Worm (Caenorhabditis elegans) whole organism, L4 larva: Measurements from ENCODE around the gene ampd-1.

Experiments used
- Y75B8A.6 ChIP-seq: fragments of 200-800 bp; sonication (Bioruptor generic); IDR thresholded peaks from 2 replicates; pipeline ENCODE4 v1.3.6; 2022; ENCODE audit warnings: missing genetic modification reagents, missing genetic modification characterization, missing compliant biosample characterization
- ZK546.5 ChIP-seq, 2 experiments: sonication (generic microtip); optimal IDR thresholded peaks; 2 replicates each; lab custom pipeline; 2017; ENCODE audit warnings: missing biosample characterization in 2 of 2, missing genetic modification characterization in 2 of 2
- aly-2 ChIP-seq: sonication (generic microtip); optimal IDR thresholded peaks from 2 replicates; lab custom pipeline; 2018; ENCODE audit warnings: missing biosample characterization, missing genetic modification characterization
- ama-1 ChIP-seq: fragments of 150-350 bp; optimal IDR thresholded peaks from 2 replicates; lab custom pipeline; 2014; ENCODE audit warnings: inconsistent platforms, mixed read lengths
- dve-1 ChIP-seq: sonication (generic microtip); optimal IDR thresholded peaks from 2 replicates; lab custom pipeline; 2017; ENCODE audit warnings: antibody characterized with exemption, mild to moderate bottlenecking, missing genetic modification characterization, missing compliant biosample characterization; ENCODE audit not compliant: insufficient read depth
- nhr-10 ChIP-seq: fragments of 150-350 bp; optimal IDR thresholded peaks from 2 replicates; lab custom pipeline; 2014; ENCODE audit warnings: missing biosample characterization, missing genetic modification characterization
- skn-1 ChIP-seq: fragments of 150-350 bp; optimal IDR thresholded peaks from 2 replicates; lab custom pipeline; 2014; ENCODE audit warnings: missing biosample characterization, missing genetic modification characterization
- unc-130 ChIP-seq: sonication (generic microtip); optimal IDR thresholded peaks from 2 replicates; lab custom pipeline; 2016; ENCODE audit warnings: missing genetic modification reagents, missing genetic modification characterization, missing compliant biosample characterization
- unc-39 ChIP-seq: sonication (generic microtip); optimal IDR thresholded peaks from 2 replicates; lab custom pipeline; 2017; ENCODE audit warnings: missing biosample characterization, missing genetic modification characterization
- unc-62 ChIP-seq, 3 experiments: fragments of 150-350 bp in 1 of 3; sonication (generic microtip); optimal IDR thresholded peaks in 2 of 3; peaks in 1 of 3; 1 replicate in 1 of 3; 2 replicates in 2 of 3; lab custom pipeline; 2014 to 2017; ENCODE audit warnings: missing biosample characterization in 3 of 3, missing genetic modification characterization in 3 of 3, missing genetic modification reagents in 3 of 3, missing genotype in 1 of 3

DNA sequence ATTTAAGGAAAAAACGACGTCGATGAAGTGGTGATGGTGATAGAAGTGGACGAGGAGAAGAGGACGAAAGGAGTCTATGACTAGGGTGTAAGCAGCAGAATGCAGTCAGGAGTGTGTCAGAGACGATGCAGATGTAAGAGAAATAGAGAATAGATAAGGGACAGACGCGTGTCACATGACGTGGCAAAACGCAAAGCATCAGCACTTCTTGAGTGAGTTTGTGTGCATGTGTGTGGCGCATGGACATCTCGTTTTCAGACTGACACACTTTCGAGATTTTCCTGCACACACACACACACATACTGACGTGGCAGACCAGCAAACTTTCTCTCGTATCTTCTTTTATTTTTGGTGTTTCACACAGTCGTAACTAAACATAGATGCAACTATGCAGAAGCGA is 20.7 kb upstream of the ampd-1 start:
- no peak for TF ChIP-seq aly-2 (tag; lab: Kevin White, UChicago)
- peak; percentile 78 for TF ChIP-seq dve-1 (tag; lab: Kevin White, UChicago)
- no peak for TF ChIP-seq unc-130 (GFP tag; lab: Kevin White, UChicago)
- TF ChIP-seq skn-1 (tag; lab: Kevin White, UChicago) = no peak
- TF ChIP-seq nhr-10 (tag; lab: Kevin White, UChicago) = peak; percentile 20
- TF ChIP-seq unc-62 (GFP tag; optimal IDR thresholded peaks at IDR 0.05 in 1 of 2; lab: Kevin White, UChicago) = peak in 1 of 2 experiments; percentile 67
- no peak for TF ChIP-seq unc-62 (tag; optimal IDR thresholded peaks at IDR 0.05; lab: Kevin White, UChicago)
- no peak for TF ChIP-seq ZK546.5 (tag; optimal IDR thresholded peaks at IDR 0.05; lab: Kevin White, UChicago)
- no peak for TF ChIP-seq Y75B8A.6 (GFP tag; lab: Robert Waterston, UW)
- TF ChIP-seq unc-39 (tag; lab: Kevin White, UChicago) = no peak
- TF ChIP-seq ama-1 = peak; percentile 7
